Fruit fly (Drosophila melanogaster) whole organism, pupa: ENCODE results near the gene tgo.

Experiments used
- CG10348 ChIP-seq: fragments of 200-800 bp; sonication (Bioruptor generic); IDR thresholded peaks from 2 replicates; pipeline ENCODE4 v1.3.6; 2022; ENCODE audit warnings: missing biosample characterization, missing genetic modification characterization
- CG12605 ChIP-seq: fragments of 200-800 bp; sonication (Bioruptor generic); IDR thresholded peaks from 2 replicates; pipeline ENCODE4 v1.3.6; 2022; ENCODE audit warnings: missing biosample characterization, missing genetic modification characterization
- CG13204 ChIP-seq: fragments of 200-800 bp; sonication (Bioruptor generic); optimal IDR thresholded peaks from 2 replicates; lab custom pipeline; 2018; ENCODE audit warnings: missing biosample characterization, mild to moderate bottlenecking, missing genetic modification characterization, moderate library complexity
- CG14655 ChIP-seq: fragments of 200-800 bp; sonication (Bioruptor generic); optimal IDR thresholded peaks from 3 replicates; lab custom pipeline; 2017; ENCODE audit warnings: mild to moderate bottlenecking, missing biosample characterization, missing genetic modification reagents, missing genetic modification characterization
- CG15710 ChIP-seq: fragments of 200-800 bp; sonication (Bioruptor generic); optimal IDR thresholded peaks from 2 replicates; lab custom pipeline; 2018; ENCODE audit warnings: missing biosample characterization, mild to moderate bottlenecking, missing genetic modification characterization, moderate library complexity
- CG17806 ChIP-seq: fragments of 200-800 bp; sonication (Bioruptor generic); optimal IDR thresholded peaks from 2 replicates; lab custom pipeline; 2018; ENCODE audit warnings: missing biosample characterization, mild to moderate bottlenecking, missing genetic modification characterization, moderate library complexity
- CG32121 ChIP-seq: fragments of 200-800 bp; sonication (Bioruptor generic); IDR thresholded peaks from 2 replicates; pipeline ENCODE4 v1.3.6; 2022; ENCODE audit warnings: missing biosample characterization, missing genetic modification characterization
- CG34367 ChIP-seq: fragments of 200-800 bp; sonication (Bioruptor generic); optimal IDR thresholded peaks from 2 replicates; lab custom pipeline; 2018; ENCODE audit warnings: missing biosample characterization, mild to moderate bottlenecking, missing genetic modification characterization
- CG4496 ChIP-seq: fragments of 200-800 bp; sonication (Bioruptor generic); IDR thresholded peaks from 3 replicates; pipeline ENCODE4 v1.3.6; 2022; ENCODE audit warnings: missing biosample characterization, missing genetic modification characterization
- CG8159 ChIP-seq: fragments of 200-800 bp; sonication (Bioruptor generic); optimal IDR thresholded peaks from 3 replicates; lab custom pipeline; 2018; ENCODE audit warnings: missing biosample characterization, mild to moderate bottlenecking, missing genetic modification characterization, moderate library complexity
- CG8301 ChIP-seq: fragments of 200-800 bp; sonication (Bioruptor generic); optimal IDR thresholded peaks from 2 replicates; lab custom pipeline; 2018; ENCODE audit warnings: missing biosample characterization, mild to moderate bottlenecking, missing genetic modification characterization
- CG9948 ChIP-seq: fragments of 200-800 bp; sonication (Bioruptor generic); optimal IDR thresholded peaks from 2 replicates; lab custom pipeline; 2018; ENCODE audit warnings: missing biosample characterization, mild to moderate bottlenecking, missing genetic modification characterization, moderate library complexity
- D1 ChIP-seq: fragments of 200-800 bp; sonication (Bioruptor generic); optimal IDR thresholded peaks from 2 replicates; lab custom pipeline; 2018; ENCODE audit warnings: missing biosample characterization, mild to moderate bottlenecking, missing genetic modification characterization, moderate library complexity
- EcR ChIP-seq: fragments of 200-800 bp; sonication (Bioruptor generic); optimal IDR thresholded peaks from 3 replicates; lab custom pipeline; 2019; ENCODE audit warnings: missing biosample characterization, missing genetic modification characterization, mild to moderate bottlenecking, moderate library complexity, missing genetic modification reagents
- Ets98B ChIP-seq: fragments of 200-800 bp; sonication (Bioruptor generic); IDR thresholded peaks from 2 replicates; pipeline ENCODE4 v1.3.6; 2022; ENCODE audit warnings: missing biosample characterization, missing genetic modification characterization
- Pif1A ChIP-seq: fragments of 200-800 bp; sonication (Bioruptor generic); optimal IDR thresholded peaks from 3 replicates; lab custom pipeline; 2016; ENCODE audit warnings: missing biosample characterization, missing genetic modification characterization
- Pif1B ChIP-seq: fragments of 200-800 bp; sonication (Bioruptor generic); optimal IDR thresholded peaks from 3 replicates; lab custom pipeline; 2016; ENCODE audit warnings: missing biosample characterization, missing genetic modification characterization
- Snoo ChIP-seq: fragments of 200-800 bp; sonication (Bioruptor generic); optimal IDR thresholded peaks from 3 replicates; lab custom pipeline; 2017; ENCODE audit warnings: missing biosample characterization, mild to moderate bottlenecking, missing genetic modification characterization, inconsistent platforms
- fd96Ca ChIP-seq: fragments of 200-800 bp; sonication (Bioruptor generic); IDR thresholded peaks from 3 replicates; pipeline ENCODE4 v1.3.6; 2022; ENCODE audit warnings: missing biosample characterization, missing genetic modification characterization
- gl ChIP-seq: fragments of 200-800 bp; sonication (Bioruptor generic); optimal IDR thresholded peaks from 2 replicates; lab custom pipeline; 2018; ENCODE audit warnings: missing biosample characterization, mild to moderate bottlenecking, missing genetic modification characterization
- rn ChIP-seq: fragments of 200-800 bp; sonication (Bioruptor generic); IDR thresholded peaks from 2 replicates; pipeline ENCODE4 v1.3.6; 2022; ENCODE audit warnings: missing biosample characterization, missing genetic modification characterization

tgo gene

DNA sequence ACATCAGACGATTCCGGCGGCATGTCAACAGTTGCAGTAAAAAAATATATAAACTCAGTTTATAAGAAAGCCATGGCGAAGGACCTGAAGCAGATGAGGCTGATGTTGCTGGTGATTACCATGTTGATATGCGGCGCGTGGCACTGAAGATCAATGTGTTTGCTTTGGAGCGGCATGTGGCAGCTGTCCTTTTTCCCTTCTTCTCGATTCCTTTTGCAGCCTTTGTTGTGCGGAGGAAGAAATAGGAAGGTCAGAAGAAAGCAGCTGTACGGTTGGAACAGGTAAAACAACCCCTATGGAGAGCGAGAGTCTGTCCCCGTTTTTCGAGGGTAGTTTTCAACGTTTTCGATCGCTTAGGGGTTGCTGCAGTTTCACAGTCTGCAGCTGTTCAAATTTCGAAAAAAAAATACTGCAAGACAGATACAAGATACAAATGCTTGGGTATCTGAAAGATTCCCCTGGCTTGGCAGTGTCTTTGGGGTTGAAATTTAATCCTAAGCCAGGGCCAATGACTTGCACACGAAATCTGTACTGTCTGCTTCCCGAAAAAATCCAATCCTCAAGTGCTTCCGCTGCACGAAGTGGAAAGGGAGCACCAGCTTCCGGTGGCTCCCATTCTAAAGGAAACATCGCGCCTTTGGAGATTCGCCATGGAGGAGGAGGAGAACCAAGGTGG, 5.2 kb upstream of the tgo start:
- no peak for TF ChIP-seq CG10348 (GFP tag; lab: Robert Waterston, UW)
- no peak for TF ChIP-seq Ets98B (GFP tag; lab: Robert Waterston, UW)
- no peak for TF ChIP-seq CG4496
- TF ChIP-seq Pif1B, result no peak
- TF ChIP-seq fd96Ca (GFP tag; lab: Robert Waterston, UW), result no peak
- no peak for TF ChIP-seq CG17806
- TF ChIP-seq CG13204 (GFP tag; lab: Kevin White, UChicago), result no peak
- no peak for TF ChIP-seq CG32121 (GFP tag; lab: Robert Waterston, UW)
- TF ChIP-seq rn (GFP tag; lab: Robert Waterston, UW), result no peak

DNA sequence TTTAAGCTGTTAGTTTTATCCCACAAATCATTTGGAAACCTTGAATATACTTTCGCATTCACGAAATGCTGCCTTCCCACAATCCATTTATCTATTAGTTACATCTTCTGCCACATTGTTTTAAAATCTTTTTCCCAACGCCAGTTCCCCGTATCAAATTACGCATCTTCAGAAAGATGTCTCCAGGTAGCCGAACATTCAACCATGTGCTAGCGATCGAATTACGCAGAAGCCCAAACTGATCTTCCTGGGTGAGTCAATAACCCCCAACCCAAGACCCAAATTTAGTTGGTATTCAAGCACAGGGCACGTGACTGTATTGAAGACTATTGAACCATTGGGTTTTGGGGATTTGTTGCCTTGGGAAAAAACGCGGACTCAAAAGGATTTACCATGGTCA, 4.1 kb upstream of the tgo start:
- TF ChIP-seq CG14655, result no peak
- TF ChIP-seq CG4496, result no peak
- TF ChIP-seq EcR, result no peak
- no peak for TF ChIP-seq CG12605 (GFP tag; lab: Robert Waterston, UW)
- TF ChIP-seq CG17806, result no peak
- TF ChIP-seq fd96Ca (GFP tag; lab: Robert Waterston, UW), result no peak
- no peak for TF ChIP-seq Snoo (tag; lab: Kevin White, UChicago)
- TF ChIP-seq CG9948 (tag; lab: Kevin White, UChicago), result no peak
- TF ChIP-seq CG32121 (GFP tag; lab: Robert Waterston, UW), result no peak
- no peak for TF ChIP-seq D1 (tag; lab: Kevin White, UChicago)
- no peak for TF ChIP-seq CG8159 (tag; lab: Kevin White, UChicago)
- TF ChIP-seq CG15710 (tag; lab: Kevin White, UChicago), result no peak
- no peak for TF ChIP-seq Pif1B
- TF ChIP-seq gl (tag; lab: Kevin White, UChicago), result no peak
- no peak for TF ChIP-seq rn (GFP tag; lab: Robert Waterston, UW)
- TF ChIP-seq CG10348 (GFP tag; lab: Robert Waterston, UW), result no peak
- no peak for TF ChIP-seq CG13204 (GFP tag; lab: Kevin White, UChicago)
- TF ChIP-seq CG34367 (tag; lab: Kevin White, UChicago), result no peak
- TF ChIP-seq CG8301 (tag; lab: Kevin White, UChicago), result no peak
- no peak for TF ChIP-seq Ets98B (GFP tag; lab: Robert Waterston, UW)
- TF ChIP-seq, all 21 proteins: peak for 0

DNA sequence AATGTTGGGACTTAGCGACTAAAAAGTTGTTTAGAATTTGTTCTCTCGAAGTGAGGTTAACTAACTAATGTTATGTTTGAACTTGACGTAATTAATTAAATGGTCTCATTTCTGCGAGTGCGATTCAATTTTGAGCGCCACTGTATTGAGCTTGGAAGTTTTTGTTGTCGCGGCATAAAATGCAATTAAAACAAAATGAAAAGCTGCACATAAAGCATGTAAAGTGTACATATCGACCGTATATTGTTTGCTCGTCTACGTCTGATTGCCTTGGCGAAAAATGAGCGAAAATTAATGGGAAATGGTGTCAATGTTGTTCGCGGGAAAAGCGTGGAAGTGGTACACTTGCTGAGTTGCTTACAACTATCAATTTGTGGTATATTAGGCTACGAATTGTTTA, 3.0 kb downstream of the tgo start:
- no peak for TF ChIP-seq Pif1A (GFP tag; lab: Kevin White, UChicago)
- TF ChIP-seq CG13204 (GFP tag; lab: Kevin White, UChicago), result no peak
- no peak for TF ChIP-seq CG8301 (tag; lab: Kevin White, UChicago)
- no peak for TF ChIP-seq Pif1B
- no peak for TF ChIP-seq CG8159 (tag; lab: Kevin White, UChicago)
- TF ChIP-seq CG15710 (tag; lab: Kevin White, UChicago), result no peak
- TF ChIP-seq EcR, result no peak
- no peak for TF ChIP-seq CG14655
- no peak for TF ChIP-seq CG4496
- TF ChIP-seq fd96Ca (GFP tag; lab: Robert Waterston, UW), result no peak
- no peak for TF ChIP-seq Ets98B (GFP tag; lab: Robert Waterston, UW)
- no peak for TF ChIP-seq CG9948 (tag; lab: Kevin White, UChicago)
- TF ChIP-seq CG10348 (GFP tag; lab: Robert Waterston, UW), result no peak
- no peak for TF ChIP-seq CG17806
- TF ChIP-seq CG12605 (GFP tag; lab: Robert Waterston, UW), result no peak
- no peak for TF ChIP-seq gl (tag; lab: Kevin White, UChicago)
- no peak for TF ChIP-seq CG32121 (GFP tag; lab: Robert Waterston, UW)

DNA sequence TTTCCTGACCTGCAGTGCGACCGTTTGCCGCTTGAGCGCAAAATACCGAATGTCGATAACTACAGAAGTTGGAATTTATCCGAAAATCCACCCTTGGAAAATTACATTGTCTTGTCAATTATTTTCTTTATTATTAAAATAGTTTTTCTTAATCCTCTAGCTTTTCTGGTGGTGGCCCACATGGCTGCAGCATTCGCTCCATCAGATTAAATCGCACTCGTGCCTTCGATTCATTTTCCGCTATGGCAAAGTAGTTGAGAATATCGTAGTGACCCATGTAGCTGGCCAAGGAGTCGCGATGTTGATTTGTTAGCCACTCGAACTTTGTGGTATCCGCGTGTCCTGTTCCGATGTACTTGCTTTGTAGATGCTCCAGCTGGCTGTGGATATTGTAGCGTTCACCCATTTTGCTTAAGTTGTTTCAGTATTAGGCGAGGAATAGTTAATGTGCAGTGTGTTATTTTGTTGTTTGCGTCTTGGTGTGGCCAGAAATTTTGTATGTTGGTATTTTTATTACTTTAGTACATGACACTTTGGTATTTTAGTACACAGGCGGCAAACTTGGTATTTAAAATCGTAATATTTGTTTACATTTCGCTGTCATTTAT, 4.9 kb downstream of the tgo start, which contains the start of the genes Kcmf1, Sf3b5 and CG11986:
Kcmf1 (minus strand) TSS at position 51 of the 608 bp plus-strand sequence.
Sf3b5 (minus strand) TSS at position 483 of the 608 bp plus-strand sequence.
CG11986 (plus strand) TSS at position 588 of the 608 bp plus-strand sequence.
- no peak for TF ChIP-seq fd96Ca (GFP tag; lab: Robert Waterston, UW)

DNA sequence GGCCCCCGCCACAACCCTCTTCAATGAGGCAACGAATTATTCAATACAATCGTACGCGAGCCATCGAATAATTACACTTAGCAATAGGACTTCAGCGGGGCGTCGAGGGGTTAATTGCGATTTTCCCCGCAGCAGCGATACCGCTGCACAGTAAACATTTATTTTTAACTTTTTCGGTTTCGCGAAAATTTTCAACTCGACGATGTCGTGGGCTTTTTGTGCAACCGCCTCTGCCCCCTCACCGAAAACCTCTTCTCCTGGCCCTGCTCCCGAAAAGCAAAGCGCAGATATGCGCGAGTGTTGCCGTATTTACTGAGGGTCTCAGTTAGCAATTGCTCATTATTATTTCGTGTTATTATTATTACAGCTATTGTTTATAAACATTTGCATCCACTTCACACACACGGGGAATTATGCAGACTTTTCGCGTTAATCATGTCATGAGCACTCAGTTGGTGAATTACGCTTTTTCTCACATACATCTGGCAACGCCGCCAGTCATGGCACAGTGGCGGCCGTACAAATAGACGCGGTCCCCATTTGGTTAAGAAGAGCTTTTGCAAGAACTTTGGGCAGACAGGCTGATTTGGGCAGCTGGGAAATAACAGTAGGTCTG, 5.9 kb downstream of the tgo start:
- TF ChIP-seq CG14655, result no peak
- TF ChIP-seq Snoo (tag; lab: Kevin White, UChicago), result peak; percentile 42
- TF ChIP-seq fd96Ca (GFP tag; lab: Robert Waterston, UW), result 0 out of 3 replicates have a peak, but pooled peaks have one; percentile 29
- no peak for TF ChIP-seq CG9948 (tag; lab: Kevin White, UChicago)
- TF ChIP-seq CG15710 (tag; lab: Kevin White, UChicago), result peak; percentile 15
- TF ChIP-seq CG4496, result 0 out of 3 replicates have a peak, but pooled peaks have one; percentile 29
- TF ChIP-seq rn (GFP tag; lab: Robert Waterston, UW), result 0 out of 2 replicates have a peak, but pooled peaks have one; percentile 16
- TF ChIP-seq EcR, result peak; percentile 28
- no peak for TF ChIP-seq D1 (tag; lab: Kevin White, UChicago)
- TF ChIP-seq CG32121 (GFP tag; lab: Robert Waterston, UW), result peak; percentile 38; the same call in 1 of the 2 replicates
- TF ChIP-seq CG13204 (GFP tag; lab: Kevin White, UChicago), result no peak
- peak; percentile 7 for TF ChIP-seq CG17806
- TF ChIP-seq CG8159 (tag; lab: Kevin White, UChicago), result peak; percentile 53
